Worm (Caenorhabditis elegans) whole organism, L4 larva: ENCODE results near the gene anoh-2.

Source experiments
- F37D6.2 ChIP-seq: sonication (generic microtip); optimal IDR thresholded peaks from 2 replicates; lab custom pipeline; 2016; ENCODE audit warnings: mild to moderate bottlenecking, missing genetic modification characterization, missing compliant biosample characterization
- F44E2.7 ChIP-seq: fragments of 200-800 bp; sonication (Bioruptor generic); IDR thresholded peaks from 2 replicates; pipeline ENCODE4 v2.1.2; 2022; ENCODE audit warnings: missing genetic modification characterization, missing compliant biosample characterization
- F49E8.2 ChIP-seq: sonication (generic microtip); optimal IDR thresholded peaks from 2 replicates; lab custom pipeline; 2016; ENCODE audit warnings: missing compliant biosample characterization, mild to moderate bottlenecking, missing genetic modification characterization, borderline replicate concordance
- Y105C5A.15 ChIP-seq: fragments of 200-800 bp; sonication (Bioruptor generic); IDR thresholded peaks from 2 replicates; pipeline ENCODE4 v1.3.6; 2022; ENCODE audit warnings: missing genetic modification characterization, missing compliant biosample characterization
- Y5F2A.4 ChIP-seq: fragments of 200-800 bp; sonication (Bioruptor generic); optimal IDR thresholded peaks from 2 replicates; lab custom pipeline; 2018; ENCODE audit warnings: mild to moderate bottlenecking, missing genetic modification characterization, missing compliant biosample characterization
- ZK546.5 ChIP-seq, 2 experiments: sonication (generic microtip); optimal IDR thresholded peaks; 2 replicates each; lab custom pipeline; 2017; ENCODE audit warnings: missing biosample characterization in 2 of 2, missing genetic modification characterization in 2 of 2
- aha-1 ChIP-seq: fragments of 150-350 bp; peaks from one replicate; lab custom pipeline; 2014; ENCODE audit warnings: missing biosample characterization, missing genetic modification characterization
- ama-1 ChIP-seq: fragments of 150-350 bp; optimal IDR thresholded peaks from 2 replicates; lab custom pipeline; 2014; ENCODE audit warnings: inconsistent platforms, mixed read lengths
- ceh-44 ChIP-seq: fragments of 200-800 bp; sonication (Bioruptor generic); IDR thresholded peaks from 2 replicates; pipeline ENCODE4 v1.3.6; 2022; ENCODE audit warnings: missing genetic modification reagents, missing genetic modification characterization, missing compliant biosample characterization
- ceh-82 ChIP-seq: sonication (generic microtip); optimal IDR thresholded peaks from 2 replicates; lab custom pipeline; 2017; ENCODE audit warnings: missing biosample characterization, missing genetic modification characterization
- daf-16 ChIP-seq, 3 experiments: sonication (generic microtip); optimal IDR thresholded peaks; 2 replicates each; lab custom pipeline; 2016 to 2017; ENCODE audit warnings: missing genetic modification characterization in 3 of 3, missing genetic modification reagents in 3 of 3, mild to moderate bottlenecking in 2 of 3, missing compliant biosample characterization in 2 of 3, missing biosample characterization in 1 of 3, moderate library complexity in 1 of 3
- daf-19 ChIP-seq: fragments of 200-800 bp; sonication (Bioruptor generic); conservative IDR thresholded peaks from 2 replicates; pipeline ENCODE4 v1.3.6; 2022; ENCODE audit warnings: missing genetic modification characterization, missing compliant biosample characterization
- dmd-9 ChIP-seq: fragments of 200-800 bp; sonication (Bioruptor generic); IDR thresholded peaks from 2 replicates; pipeline ENCODE4 v1.3.6; 2022; ENCODE audit warnings: missing genetic modification reagents, missing genetic modification characterization, missing compliant biosample characterization
- dpl-1 ChIP-seq: fragments of 150-350 bp; optimal IDR thresholded peaks from 2 replicates; lab custom pipeline; 2014; ENCODE audit warnings: missing biosample characterization, missing genetic modification reagents, missing genetic modification characterization
- duxl-1 ChIP-seq: sonication (generic microtip); optimal IDR thresholded peaks from 2 replicates; lab custom pipeline; 2016; ENCODE audit warnings: mild to moderate bottlenecking, missing genetic modification characterization, moderate library complexity, missing compliant biosample characterization; ENCODE audit not compliant: poor library complexity
- dve-1 ChIP-seq: sonication (generic microtip); optimal IDR thresholded peaks from 2 replicates; lab custom pipeline; 2017; ENCODE audit warnings: antibody characterized with exemption, mild to moderate bottlenecking, missing genetic modification characterization, missing compliant biosample characterization; ENCODE audit not compliant: insufficient read depth
- hlh-30 ChIP-seq: sonication (generic microtip); optimal IDR thresholded peaks from 2 replicates; lab custom pipeline; 2017; ENCODE audit warnings: antibody characterized with exemption, mild to moderate bottlenecking, missing genetic modification characterization, missing compliant biosample characterization; ENCODE audit not compliant: insufficient read depth
- hmg-1.1 ChIP-seq: fragments of 200-800 bp; sonication (Bioruptor generic); IDR thresholded peaks from 2 replicates; pipeline ENCODE4 v1.3.6; 2022; ENCODE audit warnings: missing genetic modification reagents, missing genetic modification characterization, missing compliant biosample characterization
- lin-1 ChIP-seq: fragments of 200-800 bp; sonication (Bioruptor generic); IDR thresholded peaks from 2 replicates; pipeline ENCODE4 v1.3.6; 2022; ENCODE audit warnings: missing genetic modification reagents, missing genetic modification characterization, missing compliant biosample characterization
- lin-13 ChIP-seq: fragments of 150-350 bp; optimal IDR thresholded peaks from 2 replicates; lab custom pipeline; 2014; ENCODE audit warnings: missing biosample characterization, missing genetic modification reagents, missing genetic modification characterization
- lin-15B ChIP-seq: fragments of 150-350 bp; sonication (generic microtip); optimal IDR thresholded peaks from 3 replicates; lab custom pipeline; 2014; ENCODE audit warnings: missing biosample characterization, missing genetic modification characterization
- lin-38 ChIP-seq: fragments of 200-800 bp; sonication (Bioruptor generic); IDR thresholded peaks from 2 replicates; pipeline ENCODE4 v1.3.6; 2022; ENCODE audit warnings: missing genetic modification reagents, missing genetic modification characterization, missing compliant biosample characterization
- lin-39 ChIP-seq: fragments of 150-350 bp; optimal IDR thresholded peaks from 2 replicates; lab custom pipeline; 2014; ENCODE audit warnings: missing biosample characterization, missing genetic modification reagents, missing genetic modification characterization
- madf-5 ChIP-seq, 2 experiments: fragments of 200-800 bp; sonication (Bioruptor generic); IDR thresholded peaks; 2 replicates each; pipeline ENCODE4 v1.3.6; 2022; ENCODE audit warnings: missing compliant biosample characterization in 2 of 2, missing genetic modification characterization in 2 of 2
- madf-9 ChIP-seq: fragments of 200-800 bp; sonication (Bioruptor generic); conservative IDR thresholded peaks from 2 replicates; pipeline ENCODE4 v1.3.6; 2022; ENCODE audit warnings: missing genetic modification reagents, missing genetic modification characterization, missing compliant biosample characterization
- mdl-1 ChIP-seq, 2 experiments: fragments of 150-350 bp in 1 of 2; sonication (generic microtip) in 1 of 2; optimal IDR thresholded peaks; 2 replicates each; lab custom pipeline; 2014 to 2017; ENCODE audit warnings: missing biosample characterization in 2 of 2, missing genetic modification characterization in 2 of 2
- mdt-29 ChIP-seq: fragments of 200-800 bp; sonication (Bioruptor generic); IDR thresholded peaks from 2 replicates; pipeline ENCODE4 v1.3.6; 2022; ENCODE audit warnings: missing genetic modification reagents, missing genetic modification characterization, missing compliant biosample characterization
- mep-1 ChIP-seq: fragments of 150-350 bp; sonication (generic microtip); optimal IDR thresholded peaks from 3 replicates; lab custom pipeline; 2014; ENCODE audit warnings: missing biosample characterization, missing genetic modification characterization
- mes-2 ChIP-seq: sonication (generic microtip); optimal IDR thresholded peaks from 2 replicates; lab custom pipeline; 2016; ENCODE audit warnings: missing genotype, mild to moderate bottlenecking, missing genetic modification characterization, missing compliant biosample characterization; ENCODE audit not compliant: poor library complexity, severe bottlenecking
- mxl-2 ChIP-seq: fragments of 200-800 bp; sonication (Bioruptor generic); conservative IDR thresholded peaks from 2 replicates; pipeline ENCODE4 v1.3.6; 2022; ENCODE audit warnings: missing genetic modification reagents, missing genetic modification characterization, missing compliant biosample characterization
- mxl-3 ChIP-seq: fragments of 200-800 bp; sonication (Bioruptor generic); optimal IDR thresholded peaks from 2 replicates; lab custom pipeline; 2018; ENCODE audit warnings: mild to moderate bottlenecking, missing genetic modification characterization, missing compliant biosample characterization
- nhr-102 ChIP-seq: sonication (generic microtip); optimal IDR thresholded peaks from 2 replicates; lab custom pipeline; 2016; ENCODE audit warnings: mild to moderate bottlenecking, missing genetic modification characterization, moderate library complexity, missing compliant biosample characterization
- nhr-237 ChIP-seq: sonication (generic microtip); optimal IDR thresholded peaks from 2 replicates; lab custom pipeline; 2017; ENCODE audit warnings: missing biosample characterization, missing genetic modification characterization
- nhr-25 ChIP-seq: sonication (generic microtip); optimal IDR thresholded peaks from 2 replicates; lab custom pipeline; 2017; ENCODE audit warnings: missing genetic modification characterization, mild to moderate bottlenecking, missing compliant biosample characterization, antibody characterized with exemption, moderate library complexity, borderline replicate concordance; ENCODE audit not compliant: insufficient read depth
- nhr-48 ChIP-seq: sonication (generic microtip); optimal IDR thresholded peaks from 2 replicates; lab custom pipeline; 2016; ENCODE audit warnings: mild to moderate bottlenecking, missing genetic modification characterization, missing compliant biosample characterization
- nhr-77 ChIP-seq: fragments of 150-350 bp; optimal IDR thresholded peaks from 2 replicates; lab custom pipeline; 2014; ENCODE audit warnings: missing biosample characterization, missing genetic modification characterization
- pha-4 ChIP-seq, 2 experiments: fragments of 150-350 bp in 1 of 2; fragments of 200-800 bp in 1 of 2; sonication (Bioruptor generic) in 1 of 2; IDR thresholded peaks in 1 of 2; optimal IDR thresholded peaks in 1 of 2; 2 replicates each; pipeline versions ENCODE4 v1.3.6 to Lab custom; 2014 to 2022; ENCODE audit warnings: missing genetic modification characterization in 2 of 2, missing genetic modification reagents in 2 of 2, missing biosample characterization in 1 of 2, missing compliant biosample characterization in 1 of 2
- php-3 ChIP-seq: fragments of 200-800 bp; sonication (Bioruptor generic); IDR thresholded peaks from 2 replicates; pipeline ENCODE4 v1.3.6; 2022; ENCODE audit warnings: missing genetic modification reagents, missing genetic modification characterization, missing compliant biosample characterization
- pqm-1 ChIP-seq: sonication (generic microtip); optimal IDR thresholded peaks from 2 replicates; lab custom pipeline; 2017; ENCODE audit warnings: missing biosample characterization, missing genetic modification characterization
- skn-1 ChIP-seq: fragments of 150-350 bp; optimal IDR thresholded peaks from 2 replicates; lab custom pipeline; 2014; ENCODE audit warnings: missing biosample characterization, missing genetic modification characterization
- snpc-1.2 ChIP-seq: fragments of 200-800 bp; sonication (Bioruptor generic); IDR thresholded peaks from 2 replicates; pipeline ENCODE4 v1.3.6; 2022; ENCODE audit warnings: missing genetic modification reagents, missing genetic modification characterization, missing compliant biosample characterization
- unc-130 ChIP-seq: sonication (generic microtip); optimal IDR thresholded peaks from 2 replicates; lab custom pipeline; 2016; ENCODE audit warnings: missing genetic modification reagents, missing genetic modification characterization, missing compliant biosample characterization
- zip-11 ChIP-seq: fragments of 200-800 bp; sonication (Bioruptor generic); IDR thresholded peaks from 2 replicates; pipeline ENCODE4 v1.3.6; 2022; ENCODE audit warnings: missing genetic modification characterization, missing compliant biosample characterization
- zip-2 ChIP-seq: fragments of 150-350 bp; optimal IDR thresholded peaks from 2 replicates; lab custom pipeline; 2014; ENCODE audit warnings: missing biosample characterization, missing genetic modification characterization
- ztf-7 ChIP-seq: fragments of 150-350 bp; optimal IDR thresholded peaks from 2 replicates; lab custom pipeline; 2014; ENCODE audit warnings: missing biosample characterization, missing genetic modification characterization

The anoh-2 gene

ce11 chrIV:14658054-14658631 is at the start of gene anoh-2:
Gene anoh-2, plus strand, starts transcription at chrIV:14658308.
- peak; percentile 96 for TF ChIP-seq aha-1 (tag; lab: Kevin White, UChicago)
- TF ChIP-seq hmg-1.1: no peak
- peak; percentile 7 for TF ChIP-seq F49E8.2
- peak; percentile 36 for TF ChIP-seq lin-38 (GFP tag; lab: Robert Waterston, UW)
- TF ChIP-seq daf-19 (GFP tag; lab: Robert Waterston, UW): no peak
- TF ChIP-seq skn-1 (tag; lab: Kevin White, UChicago): no peak
- peak; percentile 27 for TF ChIP-seq nhr-102 (tag; lab: Kevin White, UChicago)
- no peak for TF ChIP-seq lin-15B
- peak in 1 of 2 experiments; percentile 11 for TF ChIP-seq daf-16 (GFP tag; optimal IDR thresholded peaks at IDR 0.05; lab: Kevin White, UChicago)
- no peak for TF ChIP-seq daf-16 (tag; optimal IDR thresholded peaks at IDR 0.05; lab: Kevin White, UChicago)
- peak; percentile 86 for TF ChIP-seq snpc-1.2 (GFP tag; lab: Robert Waterston, UW)
- TF ChIP-seq unc-130 (GFP tag; lab: Kevin White, UChicago): no peak
- no peak for TF ChIP-seq zip-2 (tag; lab: Kevin White, UChicago)
- TF ChIP-seq mes-2 (tag; lab: Kevin White, UChicago): no peak

- TF ChIP-seq ceh-44 (GFP tag; lab: Robert Waterston, UW) (no peak), Y5F2A.4 (no peak), pha-4 (GFP tag; IDR thresholded peaks at IDR 0.05; lab: Robert Waterston, UW) (no peak), pha-4 (tag; optimal IDR thresholded peaks at IDR 0.05; lab: Kevin White, UChicago) (no peak), mdt-29 (GFP tag; lab: Robert Waterston, UW) (no peak), F37D6.2 (tag; lab: Kevin White, UChicago) (no peak), lin-39 (tag; lab: Kevin White, UChicago) (no peak), lin-1 (no peak), dmd-9 (GFP tag; lab: Robert Waterston, UW) (no peak), nhr-77 (tag; lab: Kevin White, UChicago) (no peak), ama-1 (lab: Kevin White, UChicago) (no peak), lin-13 (GFP tag; lab: Kevin White, UChicago) (no peak), nhr-237 (no peak), nhr-25 (tag; lab: Kevin White, UChicago) (no peak), duxl-1 (tag; lab: Kevin White, UChicago) (no peak), madf-5 (GFP tag; IDR thresholded peaks at IDR 0.05; lab: Robert Waterston, UW) (no peak), Y105C5A.15 (no peak), madf-9 (GFP tag; lab: Robert Waterston, UW) (no peak), zip-2 (tag; lab: Kevin White, UChicago) (no peak), ztf-7 (tag; lab: Kevin White, UChicago) (no peak), ZK546.5 (tag; optimal IDR thresholded peaks at IDR 0.05; lab: Kevin White, UChicago) (no peak)
Observed at ce11 chrIV:14608605-14609004, 49.5 kb upstream of the anoh-2 start.

ce11 chrIV:14609774-14610173 is 48.3 kb upstream of the anoh-2 start:
- no peak for TF ChIP-seq mxl-2
- peak; percentile 62; the same call in 1 of the 2 replicates for TF ChIP-seq php-3
- peak in 1 of 2 experiments; percentile 75 for TF ChIP-seq mdl-1 (tag; optimal IDR thresholded peaks at IDR 0.05; lab: Kevin White, UChicago)
- TF ChIP-seq zip-11 (GFP tag; lab: Robert Waterston, UW): no peak
- TF ChIP-seq daf-19 (GFP tag; lab: Robert Waterston, UW): no peak
- peak; percentile 80 for TF ChIP-seq dve-1
- no peak for TF ChIP-seq daf-16 (GFP tag; optimal IDR thresholded peaks at IDR 0.05; lab: Kevin White, UChicago)
- TF ChIP-seq daf-16 (tag; optimal IDR thresholded peaks at IDR 0.05; lab: Kevin White, UChicago): peak; percentile 71
- no peak for TF ChIP-seq dpl-1 (GFP tag; lab: Kevin White, UChicago)
- TF ChIP-seq aha-1 (tag; lab: Kevin White, UChicago): peak; percentile 83
- TF ChIP-seq ztf-7 (tag; lab: Kevin White, UChicago): peak; percentile 14
- no peak for TF ChIP-seq lin-13 (GFP tag; lab: Kevin White, UChicago)
- TF ChIP-seq lin-15B: no peak
- TF ChIP-seq mxl-3: no peak
- TF ChIP-seq nhr-48 (tag; lab: Kevin White, UChicago): peak; percentile 37
- no peak for TF ChIP-seq F44E2.7 (GFP tag; lab: Robert Waterston, UW)
- no peak for TF ChIP-seq Y5F2A.4
- TF ChIP-seq pha-4 (GFP tag; IDR thresholded peaks at IDR 0.05; lab: Robert Waterston, UW): no peak
- no peak for TF ChIP-seq pha-4 (tag; optimal IDR thresholded peaks at IDR 0.05; lab: Kevin White, UChicago)
- no peak for TF ChIP-seq ceh-82 (tag; lab: Kevin White, UChicago)
- TF ChIP-seq nhr-77 (tag; lab: Kevin White, UChicago): peak; percentile 85
- peak; percentile 12 for TF ChIP-seq pqm-1 (tag; lab: Kevin White, UChicago)
- peak; percentile 36 for TF ChIP-seq mep-1
- TF ChIP-seq hlh-30 (tag; lab: Kevin White, UChicago): peak; percentile 94
